Fruit fly (Drosophila melanogaster): ENCODE results near the gene Setd3.

Setd3 gene

dm6 chrX:7011063-7011743, 42.7 kb upstream of the Setd3 start, which contains the start of the genes cm, sloth1 and sloth2 (continued):
- TF ChIP-seq wdn (GFP tag; IDR thresholded peaks at IDR 0.05): peak; percentile 81
- peak; percentile 81 for TF ChIP-seq CG9727 (GFP tag; optimal IDR thresholded peaks at IDR 0.05)
- TF ChIP-seq eyg (GFP tag; optimal IDR thresholded peaks at IDR 0.05): peak; percentile 62
- peak; percentile 50 for TF ChIP-seq CG6765 (GFP tag; optimal IDR thresholded peaks at IDR 0.05)
- peak; percentile 58; the same call in 1 of the 2 replicates for TF ChIP-seq CG11696 (GFP tag; IDR thresholded peaks at IDR 0.05)
- no peak for TF ChIP-seq ac (GFP tag; optimal IDR thresholded peaks at IDR 0.05)
- TF ChIP-seq chm (GFP tag; IDR thresholded peaks at IDR 0.05): peak; percentile 86
- peak; percentile 91 for TF ChIP-seq NC2β (GFP tag; optimal IDR thresholded peaks at IDR 0.05)
- TF ChIP-seq CG8478 (optimal IDR thresholded peaks at IDR 0.05): no peak
- TF ChIP-seq dan (GFP tag; IDR thresholded peaks at IDR 0.05): peak; percentile 53; the same call in 1 of the 2 replicates
- TF ChIP-seq insv (GFP tag; optimal IDR thresholded peaks at IDR 0.05): peak in 1 of 2 experiments; percentile 69
- no peak for TF ChIP-seq hth (optimal IDR thresholded peaks at IDR 0.05)
- TF ChIP-seq Doc2 (GFP tag; IDR thresholded peaks at IDR 0.05): peak; percentile 16; the same call in 1 of the 2 replicates
- peak; percentile 86 for TF ChIP-seq CG7928 (GFP tag; optimal IDR thresholded peaks at IDR 0.05)
- TF ChIP-seq CG7987 (GFP tag; optimal IDR thresholded peaks at IDR 0.05): peak; percentile 59
- no peak for TF ChIP-seq eve (GFP tag; optimal IDR thresholded peaks at IDR 0.05)
- peak; percentile 73 for TF ChIP-seq CG17361 (GFP tag; IDR thresholded peaks at IDR 0.05)
- peak; percentile 69 for TF ChIP-seq HLH4C (GFP tag; IDR thresholded peaks at IDR 0.05; ENCODE audit: partially characterized antibody)
- TF ChIP-seq lov (optimal IDR thresholded peaks at IDR 0.05): no peak
- TF ChIP-seq lov (GFP tag; IDR thresholded peaks at IDR 0.05): peak; percentile 59; the same call in 1 of the 3 replicates
- peak; percentile 68 for TF ChIP-seq CG4282 (GFP tag; optimal IDR thresholded peaks at IDR 0.05)
- peak; percentile 97 for TF ChIP-seq row (GFP tag; IDR thresholded peaks at IDR 0.05)
- peak; percentile 92 for TF ChIP-seq CG8944 (GFP tag; optimal IDR thresholded peaks at IDR 0.05)
- TF ChIP-seq nmo (GFP tag; optimal IDR thresholded peaks at IDR 0.05): peak; percentile 92
- peak; percentile 75 for TF ChIP-seq caup (GFP tag; optimal IDR thresholded peaks at IDR 0.05; ENCODE audit: severe bottlenecking)
- peak; percentile 90 for TF ChIP-seq CG1602 (GFP tag; optimal IDR thresholded peaks at IDR 0.05)
- peak in 1 of 2 experiments; percentile 79 for TF ChIP-seq Hr78 (GFP tag; optimal IDR thresholded peaks at IDR 0.05)
- TF ChIP-seq Lim3 (GFP tag; IDR thresholded peaks at IDR 0.05): no peak; the same call in 1 of the 2 replicates
- peak; percentile 84 for TF ChIP-seq CG11456 (GFP tag; IDR thresholded peaks at IDR 0.05)
- TF ChIP-seq cwo (GFP tag; optimal IDR thresholded peaks at IDR 0.05): peak; percentile 54
- TF ChIP-seq Hsf (GFP tag; optimal IDR thresholded peaks at IDR 0.05): peak; percentile 92
- TF ChIP-seq dati (GFP tag; IDR thresholded peaks at IDR 0.05): 0 out of 2 replicates have a peak, but pooled peaks have one; percentile 41
- TF ChIP-seq hkb (optimal IDR thresholded peaks at IDR 0.05): no peak
- TF ChIP-seq hkb (GFP tag; IDR thresholded peaks at IDR 0.05): peak; percentile 87
- TF ChIP-seq CG31224 (GFP tag; IDR thresholded peaks at IDR 0.05): peak; percentile 72
- TF ChIP-seq Nf-YC (tag; optimal IDR thresholded peaks at IDR 0.05): peak; percentile 68
- TF ChIP-seq twi (tag; optimal IDR thresholded peaks at IDR 0.05): peak; percentile 78
- TF ChIP-seq Neu2 (GFP tag; optimal IDR thresholded peaks at IDR 0.05; ENCODE audit: borderline replicate concordance): peak; percentile 35
- TF ChIP-seq run (tag; optimal IDR thresholded peaks at IDR 0.05): peak; percentile 53
- peak; percentile 73; the same call in 2 of the 3 replicates for TF ChIP-seq croc (GFP tag; conservative IDR thresholded peaks at IDR 0.05)
- TF ChIP-seq Drgx (GFP tag; IDR thresholded peaks at IDR 0.05): peak; percentile 79
- TF ChIP-seq CG7745 (tag; optimal IDR thresholded peaks at IDR 0.05): no peak
- TF ChIP-seq CG34376 (GFP tag; optimal IDR thresholded peaks at IDR 0.05): peak; percentile 73
- TF ChIP-seq CG11723 (GFP tag; optimal IDR thresholded peaks at IDR 0.05): peak; percentile 82
- peak; percentile 68 for TF ChIP-seq onecut (GFP tag; IDR thresholded peaks at IDR 0.05)
- TF ChIP-seq Deaf1 (tag; optimal IDR thresholded peaks at IDR 0.05): peak; percentile 47
- TF ChIP-seq CG18619 (GFP tag; optimal IDR thresholded peaks at IDR 0.05): peak; percentile 73
- peak; percentile 92 for TF ChIP-seq chn (GFP tag; optimal IDR thresholded peaks at IDR 0.05)
- peak; percentile 70 for TF ChIP-seq CG17385 (GFP tag; optimal IDR thresholded peaks at IDR 0.05)
- peak; percentile 79 for TF ChIP-seq Bgb (GFP tag; IDR thresholded peaks at IDR 0.05; ENCODE audit: partially characterized antibody)
